Fruit fly (Drosophila melanogaster): ENCODE data around the gene X11Lbeta.

X11Lbeta gene

DNA sequence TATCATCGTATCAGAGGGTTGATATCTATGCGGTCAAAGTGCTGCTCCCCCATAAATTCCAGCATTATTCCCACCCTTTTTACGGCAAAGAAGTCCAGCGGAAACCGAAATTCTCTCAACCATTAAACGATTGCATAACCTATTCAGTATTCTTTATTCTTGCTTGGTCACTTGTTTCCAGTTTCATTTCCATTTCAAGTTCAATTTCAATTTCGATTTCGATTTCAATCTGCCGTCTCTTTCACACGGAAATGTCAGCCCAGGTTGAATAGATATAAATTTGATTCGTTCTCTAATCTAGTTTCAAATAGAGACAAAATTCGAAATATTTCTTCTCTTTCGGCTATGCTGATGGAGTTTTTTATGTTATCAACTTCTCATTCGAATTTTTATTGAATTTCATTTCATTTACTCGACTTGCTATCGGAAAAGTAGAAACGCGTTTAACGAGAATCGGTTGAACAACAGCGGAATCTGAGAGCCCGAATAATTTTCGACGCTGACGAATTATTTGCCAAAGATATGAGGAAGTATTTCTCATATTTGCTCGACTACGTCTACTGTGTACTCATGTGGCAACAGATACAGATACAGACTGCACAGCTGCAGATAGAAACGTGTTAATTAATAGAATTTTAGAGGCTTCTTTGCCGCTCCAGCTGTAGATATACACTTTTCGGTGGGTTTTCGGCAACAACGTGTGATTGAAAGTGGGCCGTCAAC is 105.4 kb downstream of the X11Lbeta start:
- TF ChIP-seq CG2678 (tag; optimal IDR thresholded peaks at IDR 0.05): peak; percentile 34
- TF ChIP-seq Camta (GFP tag; optimal IDR thresholded peaks at IDR 0.05): no peak
- peak; percentile 20 for TF ChIP-seq Fer1 (GFP tag; optimal IDR thresholded peaks at IDR 0.05)
- no peak for TF ChIP-seq CG8290 (GFP tag; optimal IDR thresholded peaks at IDR 0.05)
- peak in 1 of 2 experiments; percentile 35 for TF ChIP-seq CG8290 (tag; optimal IDR thresholded peaks at IDR 0.05)
- TF ChIP-seq nau (GFP tag; optimal IDR thresholded peaks at IDR 0.05): peak; percentile 41
- peak; percentile 73 for TF ChIP-seq Med (GFP tag)
- TF ChIP-seq CG32767 (GFP tag; IDR thresholded peaks at IDR 0.05): peak; percentile 16; the same call in 1 of the 2 replicates
- TF ChIP-seq PHDP (tag; optimal IDR thresholded peaks at IDR 0.05): peak; percentile 10
- TF ChIP-seq pros (GFP tag; optimal IDR thresholded peaks at IDR 0.05): peak; percentile 81
- no peak for TF ChIP-seq CG6254 (GFP tag; optimal IDR thresholded peaks at IDR 0.05)
- TF ChIP-seq nerfin-1 (tag; optimal IDR thresholded peaks at IDR 0.05): peak; percentile 38
- peak; percentile 8 for TF ChIP-seq CG7987 (GFP tag; optimal IDR thresholded peaks at IDR 0.05)
- peak; percentile 44 for TF ChIP-seq lab (GFP tag; optimal IDR thresholded peaks at IDR 0.05)
- peak; percentile 98 for TF ChIP-seq CG15601 (tag; optimal IDR thresholded peaks at IDR 0.05)
- TF ChIP-seq vfl (GFP tag; optimal IDR thresholded peaks at IDR 0.05): no peak
- peak; percentile 19 for TF ChIP-seq CG18599 (GFP tag; optimal IDR thresholded peaks at IDR 0.05)
- peak; percentile 27 for TF ChIP-seq sd (tag; optimal IDR thresholded peaks at IDR 0.05)
- TF ChIP-seq fd96Cb (tag; optimal IDR thresholded peaks at IDR 0.05): no peak
- peak; percentile 24 for TF ChIP-seq Meics (GFP tag; optimal IDR thresholded peaks at IDR 0.05)
- TF ChIP-seq sens (GFP tag): peak; percentile 56
- TF ChIP-seq tin (GFP tag; optimal IDR thresholded peaks at IDR 0.05): no peak
- TF ChIP-seq CG10543 (GFP tag; optimal IDR thresholded peaks at IDR 0.05): peak; percentile 37
- peak; percentile 10 for TF ChIP-seq Sox100B (GFP tag; optimal IDR thresholded peaks at IDR 0.05)
- no peak for TF ChIP-seq mam (GFP tag; optimal IDR thresholded peaks at IDR 0.05)
- peak; percentile 41 for TF ChIP-seq CG13296 (GFP tag; optimal IDR thresholded peaks at IDR 0.05)
- TF ChIP-seq CG6813 (GFP tag; optimal IDR thresholded peaks at IDR 0.05): peak; percentile 30
- no peak for TF ChIP-seq Xrp1 (GFP tag; IDR thresholded peaks at IDR 0.05)
- TF ChIP-seq fu2 (GFP tag; optimal IDR thresholded peaks at IDR 0.05): no peak
- TF ChIP-seq CG13624 (GFP tag; optimal IDR thresholded peaks at IDR 0.05): no peak
- TF ChIP-seq CG11504 (tag; optimal IDR thresholded peaks at IDR 0.05): peak; percentile 10
- TF ChIP-seq scrt (GFP tag; optimal IDR thresholded peaks at IDR 0.05): peak; percentile 6
- TF ChIP-seq Eip74EF (GFP tag; optimal IDR thresholded peaks at IDR 0.05): peak in 1 of 2 experiments; percentile 37
- no peak for TF ChIP-seq CG10366 (GFP tag; IDR thresholded peaks at IDR 0.05)
- peak in 1 of 2 experiments; percentile 84 for TF ChIP-seq Pdp1 (GFP tag; optimal IDR thresholded peaks at IDR 0.05)
- TF ChIP-seq otp (GFP tag; IDR thresholded peaks at IDR 0.05): peak; percentile 40; the same call in 1 of the 3 replicates
- no peak for TF ChIP-seq Bgb (GFP tag; IDR thresholded peaks at IDR 0.05; ENCODE audit: partially characterized antibody)
- peak; percentile 1 for TF ChIP-seq dmrt99B (tag; optimal IDR thresholded peaks at IDR 0.05)
- peak; percentile 10 for TF ChIP-seq Hmr (GFP tag; optimal IDR thresholded peaks at IDR 0.05)
- TF ChIP-seq caup (GFP tag; optimal IDR thresholded peaks at IDR 0.05; ENCODE audit: severe bottlenecking): peak; percentile 21
- TF ChIP-seq cwo (GFP tag; optimal IDR thresholded peaks at IDR 0.05): peak; percentile 14
- TF ChIP-seq Blimp-1 (GFP tag; optimal IDR thresholded peaks at IDR 0.05): peak; percentile 78
- TF ChIP-seq Hey (tag; optimal IDR thresholded peaks at IDR 0.05): no peak
- TF ChIP-seq CG17568 (GFP tag; optimal IDR thresholded peaks at IDR 0.05): peak; percentile 8
- TF ChIP-seq Asciz (GFP tag; optimal IDR thresholded peaks at IDR 0.05): peak; percentile 19
- peak; percentile 10 for TF ChIP-seq CG12071 (GFP tag; optimal IDR thresholded peaks at IDR 0.05)
- TF ChIP-seq ATbp (GFP tag; optimal IDR thresholded peaks at IDR 0.05): peak; percentile 44
